Fruit fly (Drosophila melanogaster): Measurements from ENCODE around the gene rod.

rod gene

DNA sequence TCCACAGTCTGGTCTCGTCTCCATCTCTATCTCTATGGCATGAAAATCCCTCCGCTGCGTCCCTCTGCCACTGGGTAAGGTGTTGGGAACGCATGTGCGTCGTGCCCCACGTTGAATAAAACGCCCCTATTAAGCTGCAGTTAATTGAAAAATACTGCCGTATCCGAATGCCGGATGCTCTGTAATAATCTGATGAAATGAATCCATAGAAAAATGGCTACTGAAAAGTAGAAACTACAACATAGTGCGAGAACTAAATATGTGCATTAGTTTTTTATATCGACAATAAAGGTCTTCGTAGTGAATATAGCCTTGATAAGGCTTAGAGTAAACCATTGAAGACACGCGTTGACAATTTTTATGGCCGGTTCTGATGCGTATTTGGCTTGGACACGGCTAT lies 14.0 kb upstream of the rod start (continued):
- TF ChIP-seq run (tag; optimal IDR thresholded peaks at IDR 0.05), result no peak
- TF ChIP-seq Xbp1 (GFP tag; optimal IDR thresholded peaks at IDR 0.05), result peak; percentile 27
- peak; percentile 50; the same call in 1 of the 2 replicates for TF ChIP-seq danr (GFP tag; IDR thresholded peaks at IDR 0.05)
- peak; percentile 49 for TF ChIP-seq pnt (GFP tag; optimal IDR thresholded peaks at IDR 0.05)
- peak; percentile 41 for TF ChIP-seq CG8388 (GFP tag; optimal IDR thresholded peaks at IDR 0.05)
- TF ChIP-seq HHEX (GFP tag; optimal IDR thresholded peaks at IDR 0.05), result peak; percentile 9

DNA sequence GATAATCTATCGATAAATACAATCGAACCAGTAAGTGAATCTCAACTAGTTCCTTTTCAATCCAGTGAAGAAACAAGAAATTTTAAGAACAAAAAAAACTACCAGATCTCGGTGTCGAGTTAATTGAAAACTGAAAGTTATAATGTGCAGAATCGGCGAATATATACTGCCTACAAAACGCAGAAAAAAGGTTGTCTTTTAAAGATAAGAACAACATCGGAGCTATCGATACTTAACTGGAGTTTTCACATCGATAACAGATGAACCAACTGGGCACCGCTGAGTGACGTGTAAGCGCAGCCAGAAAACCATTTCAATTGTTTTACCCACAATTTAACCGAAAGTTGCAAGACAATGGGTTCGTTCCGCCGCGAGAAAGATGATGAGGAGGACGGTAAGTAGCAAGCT lies 8.9 kb upstream of the rod start, which contains the start of gene gammaCOP:
TSS of gene gammaCOP (plus strand) at position 259 of the 408 bp plus-strand sequence.
- TF ChIP-seq knrl (GFP tag; IDR thresholded peaks at IDR 0.05; ENCODE audit: partially characterized antibody), result peak; percentile 90
- no peak for TF ChIP-seq Hsf (GFP tag; optimal IDR thresholded peaks at IDR 0.05)
- TF ChIP-seq her (GFP tag; optimal IDR thresholded peaks at IDR 0.05), result peak; percentile 15
- TF ChIP-seq Sry-δ (GFP tag; optimal IDR thresholded peaks at IDR 0.05), result peak; percentile 83
- TF ChIP-seq Scr (GFP tag; IDR thresholded peaks at IDR 0.05; ENCODE audit: partially characterized antibody), result peak; percentile 94
- TF ChIP-seq lilli (GFP tag; optimal IDR thresholded peaks at IDR 0.05), result peak; percentile 14
- peak; percentile 31 for TF ChIP-seq bab2 (GFP tag; optimal IDR thresholded peaks at IDR 0.05)
- TF ChIP-seq sisA (GFP tag; IDR thresholded peaks at IDR 0.05), result no peak
- TF ChIP-seq zen2 (GFP tag; IDR thresholded peaks at IDR 0.05; ENCODE audit: partially characterized antibody), result peak; percentile 82; the same call in 2 of the 3 replicates
- TF ChIP-seq unc-4 (GFP tag; IDR thresholded peaks at IDR 0.05; ENCODE audit: partially characterized antibody), result peak; percentile 94
- no peak for TF ChIP-seq CG10654 (GFP tag; optimal IDR thresholded peaks at IDR 0.05)
- 0 out of 4 replicates have a peak, but pooled peaks have one; percentile 47 for TF ChIP-seq chinmo (GFP tag; IDR thresholded peaks at IDR 0.05; ENCODE audit: partially characterized antibody)
- peak; percentile 36 for TF ChIP-seq CG17829 (tag; optimal IDR thresholded peaks at IDR 0.05)
- no peak for TF ChIP-seq CG2889 (GFP tag; IDR thresholded peaks at IDR 0.05)
- TF ChIP-seq amos (GFP tag; IDR thresholded peaks at IDR 0.05; ENCODE audit: partially characterized antibody), result peak; percentile 73
- peak; percentile 21 for TF ChIP-seq CG8290 (GFP tag; optimal IDR thresholded peaks at IDR 0.05)
- TF ChIP-seq CG8290 (tag; optimal IDR thresholded peaks at IDR 0.05), result no peak
- TF ChIP-seq CG14860 (GFP tag; IDR thresholded peaks at IDR 0.05; ENCODE audit: partially characterized antibody), result peak; percentile 90
- TF ChIP-seq CG2129 (GFP tag; IDR thresholded peaks at IDR 0.05; ENCODE audit: partially characterized antibody), result peak; percentile 77
- TF ChIP-seq cg (GFP tag; optimal IDR thresholded peaks at IDR 0.05), result peak; percentile 25
- TF ChIP-seq CG32772 (GFP tag; IDR thresholded peaks at IDR 0.05), result no peak
- peak; percentile 26 for TF ChIP-seq CoRest (tag; optimal IDR thresholded peaks at IDR 0.05)
- TF ChIP-seq hbn (GFP tag; IDR thresholded peaks at IDR 0.05; ENCODE audit: partially characterized antibody), result peak; percentile 90
- peak; percentile 88 for TF ChIP-seq CG16813 (GFP tag; IDR thresholded peaks at IDR 0.05; ENCODE audit: partially characterized antibody)
- peak; percentile 40 for TF ChIP-seq stwl (tag; optimal IDR thresholded peaks at IDR 0.05)
- TF ChIP-seq grau (tag; optimal IDR thresholded peaks at IDR 0.05), result peak; percentile 2
- TF ChIP-seq vnd (GFP tag; IDR thresholded peaks at IDR 0.05; ENCODE audit: partially characterized antibody), result peak; percentile 89
- TF ChIP-seq Vsx1 (GFP tag; optimal IDR thresholded peaks at IDR 0.05), result no peak
- TF ChIP-seq CG7839 (tag; optimal IDR thresholded peaks at IDR 0.05), result no peak
- TF ChIP-seq pzg (GFP tag; optimal IDR thresholded peaks at IDR 0.05), result peak; percentile 52
- TF ChIP-seq grn (GFP tag; optimal IDR thresholded peaks at IDR 0.05), result peak; percentile 75
- TF ChIP-seq Sin3A (optimal IDR thresholded peaks at IDR 0.05), result peak; percentile 37
- peak; percentile 53 for TF ChIP-seq nmo (GFP tag; optimal IDR thresholded peaks at IDR 0.05)
- no peak for TF ChIP-seq nom (GFP tag; optimal IDR thresholded peaks at IDR 0.05)
- TF ChIP-seq Taf1 (GFP tag; IDR thresholded peaks at IDR 0.05), result no peak
- TF ChIP-seq Fer1 (GFP tag; optimal IDR thresholded peaks at IDR 0.05), result no peak
- peak; percentile 59 for TF ChIP-seq Sry-β (GFP tag; optimal IDR thresholded peaks at IDR 0.05)
- TF ChIP-seq sna (GFP tag; IDR thresholded peaks at IDR 0.05; ENCODE audit: partially characterized antibody), result peak; percentile 97
- TF ChIP-seq Med (GFP tag), result peak; percentile 79
- TF ChIP-seq Doc3 (GFP tag; IDR thresholded peaks at IDR 0.05; ENCODE audit: partially characterized antibody), result peak; percentile 92
- TF ChIP-seq CG33213 (GFP tag; optimal IDR thresholded peaks at IDR 0.05), result peak; percentile 1
- peak; percentile 36; the same call in 1 of the 3 replicates for TF ChIP-seq mld (GFP tag; IDR thresholded peaks at IDR 0.05; ENCODE audit: partially characterized antibody)

Measured in whole organism, embryonic.